Worm (Caenorhabditis elegans): ENCODE data around the gene oac-55.

oac-55 gene

DNA sequence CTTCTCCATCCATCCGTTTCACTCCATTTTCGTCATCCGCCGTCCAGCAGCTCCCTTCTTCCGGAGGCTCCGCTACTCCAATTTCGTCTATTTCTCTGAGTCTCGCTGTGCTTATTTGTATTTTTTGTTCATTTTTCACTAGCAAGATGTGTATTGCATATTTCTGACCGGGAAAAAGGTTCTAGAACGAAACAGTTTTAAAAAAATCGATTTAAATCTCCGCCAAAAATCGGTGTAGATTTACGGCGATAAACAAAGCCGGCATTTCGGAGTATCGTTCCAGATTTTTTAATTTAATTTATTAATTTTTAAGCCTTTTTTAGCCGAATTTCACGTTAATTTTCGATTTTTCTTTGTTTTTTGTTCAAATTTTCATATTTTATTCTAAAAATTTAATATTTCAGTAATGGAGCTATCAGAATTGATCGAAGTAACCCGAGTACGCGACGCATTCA is 17.7 kb upstream of the oac-55 start, which contains the start of gene mtm-9 (continued):
- TF ChIP-seq ztf-4 (tag; optimal IDR thresholded peaks at IDR 0.05) (no peak), elt-3 (tag; optimal IDR thresholded peaks at IDR 0.05) (peak in 1 of 6 experiments; percentile 57), C04F5.9 (tag; optimal IDR thresholded peaks at IDR 0.05) (no peak), swsn-7 (tag; optimal IDR thresholded peaks at IDR 0.05) (peak; percentile 40), isw-1 (GFP tag; IDR thresholded peaks at IDR 0.05) (peak; percentile 27), sup-37 (GFP tag; optimal IDR thresholded peaks at IDR 0.05) (no peak), lin-39 (tag; optimal IDR thresholded peaks at IDR 0.05) (no peak), fkh-10 (GFP tag; optimal IDR thresholded peaks at IDR 0.05) (no peak), egl-13 (tag; optimal IDR thresholded peaks at IDR 0.05) (no peak), egl-27 (tag; optimal IDR thresholded peaks at IDR 0.05) (no peak), F16B12.6 (tag; optimal IDR thresholded peaks at IDR 0.05) (no peak), unc-130 (tag; optimal IDR thresholded peaks at IDR 0.05) (peak; percentile 28), fkh-8 (tag; optimal IDR thresholded peaks at IDR 0.05) (peak; percentile 36), hlh-4 (tag; optimal IDR thresholded peaks at IDR 0.05) (no peak), zag-1 (tag; optimal IDR thresholded peaks at IDR 0.05) (no peak), ces-1 (GFP tag; optimal IDR thresholded peaks at IDR 0.05) (no peak), dpl-1 (GFP tag; optimal IDR thresholded peaks at IDR 0.05) (peak; percentile 91 to 94 (median 93)), C34B4.2 (tag; optimal IDR thresholded peaks at IDR 0.05) (no peak), irx-1 (tag; optimal IDR thresholded peaks at IDR 0.05) (peak; percentile 46), ztf-11 (tag; optimal IDR thresholded peaks at IDR 0.05) (no peak), nhr-85 (tag) (no peak), grh-1 (GFP tag; IDR thresholded peaks at IDR 0.05) (no peak), fkh-4 (tag; optimal IDR thresholded peaks at IDR 0.05; ENCODE audit: borderline replicate concordance) (no peak), elt-2 (tag; optimal IDR thresholded peaks at IDR 0.05) (no peak), mdl-1 (tag; optimal IDR thresholded peaks at IDR 0.05) (no peak), snpc-4 (tag; optimal IDR thresholded peaks at IDR 0.05) (no peak), hpl-2 (GFP tag; optimal IDR thresholded peaks at IDR 0.05) (no peak), ets-5 (GFP tag; IDR thresholded peaks at IDR 0.05) (no peak), hlh-17 (GFP tag; optimal IDR thresholded peaks at IDR 0.05; ENCODE audit: borderline replicate concordance) (no peak), sptf-1 (tag; optimal IDR thresholded peaks at IDR 0.05) (no peak), nhr-77 (tag; optimal IDR thresholded peaks at IDR 0.05) (peak; percentile 17)

DNA sequence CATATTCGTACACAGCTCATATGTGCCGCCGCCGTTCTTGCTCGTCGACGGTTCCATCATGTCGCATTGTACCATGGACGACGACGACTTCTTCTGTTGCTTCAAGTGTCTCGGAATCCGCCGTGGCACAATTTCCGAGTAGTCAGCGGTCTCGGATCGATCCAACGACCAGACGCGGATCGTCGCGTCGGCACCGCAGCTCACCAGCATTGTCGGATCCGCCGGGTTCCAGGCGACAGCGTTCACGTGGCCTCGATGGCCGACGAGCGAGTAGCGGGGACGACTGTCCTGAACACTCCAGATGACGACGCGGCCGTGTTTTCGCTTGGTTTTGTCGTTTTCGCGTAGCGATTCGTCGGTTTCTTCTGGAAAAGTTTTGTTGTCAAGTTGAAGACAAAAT is 10.6 kb upstream of the oac-55 start:
- TF ChIP-seq egl-27 (tag; optimal IDR thresholded peaks at IDR 0.05) (no peak), efl-1 (optimal IDR thresholded peaks at IDR 0.05) (no peak), efl-1 (GFP tag; optimal IDR thresholded peaks at IDR 0.05 in 1 of 2) (peak in 1 of 2 experiments; percentile 67)

DNA sequence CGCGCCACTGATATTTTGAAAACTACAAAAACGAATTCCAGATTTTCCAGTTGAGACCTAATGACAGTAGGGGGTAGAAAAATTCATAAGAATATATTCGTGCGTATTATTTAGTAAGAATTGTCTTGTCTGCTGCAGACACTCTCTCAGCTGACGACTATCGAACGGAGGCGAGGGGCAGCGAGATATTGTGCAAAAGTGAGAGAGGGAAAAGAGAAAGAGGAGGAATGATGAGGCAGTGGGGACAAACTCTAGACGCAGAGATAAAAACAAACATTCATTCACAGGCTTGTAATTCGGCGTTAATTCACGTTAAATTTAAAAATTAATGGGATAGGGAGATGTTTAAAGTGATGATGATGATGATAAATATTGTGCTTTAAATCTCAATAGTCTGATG is 4.1 kb upstream of the oac-55 start, which contains the start of gene gid-7:
gid-7 (minus strand) TSS at position 188 of the 400 bp plus-strand sequence.
- peak in 1 of 2 experiments; percentile 39 for TF ChIP-seq mdl-1 (tag; optimal IDR thresholded peaks at IDR 0.05)
- no peak for TF ChIP-seq lin-14 (GFP tag; optimal IDR thresholded peaks at IDR 0.05)
- no peak for TF ChIP-seq ztf-11 (tag; optimal IDR thresholded peaks at IDR 0.05)
- TF ChIP-seq efl-3 (GFP tag; optimal IDR thresholded peaks at IDR 0.05), result no peak
- TF ChIP-seq lsy-2 (tag; optimal IDR thresholded peaks at IDR 0.05), result peak; percentile 36 to 45
- TF ChIP-seq nhr-85 (tag), result peak; percentile 66
- no peak for TF ChIP-seq nhr-28 (tag; optimal IDR thresholded peaks at IDR 0.05)
- no peak for TF ChIP-seq zag-1 (tag; optimal IDR thresholded peaks at IDR 0.05)
- TF ChIP-seq pax-3 (tag; optimal IDR thresholded peaks at IDR 0.05), result no peak
- TF ChIP-seq ceh-90 (tag; optimal IDR thresholded peaks at IDR 0.05), result no peak
- TF ChIP-seq lin-13 (GFP tag; optimal IDR thresholded peaks at IDR 0.05), result no peak
- TF ChIP-seq swsn-7 (tag; optimal IDR thresholded peaks at IDR 0.05), result peak; percentile 54
- no peak for TF ChIP-seq mef-2 (tag; optimal IDR thresholded peaks at IDR 0.05)
- TF ChIP-seq sptf-1 (tag; optimal IDR thresholded peaks at IDR 0.05), result no peak
- no peak for TF ChIP-seq isw-1 (GFP tag; IDR thresholded peaks at IDR 0.05)
- peak; percentile 39 for TF ChIP-seq tbx-2 (tag; optimal IDR thresholded peaks at IDR 0.05)
- no peak for TF ChIP-seq snpc-4 (tag; optimal IDR thresholded peaks at IDR 0.05)
- no peak for TF ChIP-seq fos-1 (tag; optimal IDR thresholded peaks at IDR 0.05)
- no peak for TF ChIP-seq nhr-90 (tag; optimal IDR thresholded peaks at IDR 0.05; ENCODE audit: poor library complexity)
- TF ChIP-seq nhr-77 (tag; optimal IDR thresholded peaks at IDR 0.05), result no peak
- TF ChIP-seq fkh-10 (GFP tag; optimal IDR thresholded peaks at IDR 0.05), result no peak
- no peak for TF ChIP-seq ceh-88 (GFP tag; IDR thresholded peaks at IDR 0.05)
- no peak for TF ChIP-seq lir-3 (tag; optimal IDR thresholded peaks at IDR 0.05; ENCODE audit: poor library complexity)
- no peak for TF ChIP-seq rnt-1 (tag; optimal IDR thresholded peaks at IDR 0.05)
- TF ChIP-seq xbp-1 (tag; optimal IDR thresholded peaks at IDR 0.05), result peak; percentile 35
- TF ChIP-seq nhr-71 (tag; optimal IDR thresholded peaks at IDR 0.05), result no peak
- no peak for TF ChIP-seq alr-1 (tag; optimal IDR thresholded peaks at IDR 0.05; ENCODE audit: borderline replicate concordance)
